Fruit fly (Drosophila melanogaster): ENCODE measurements around the gene PGRP-SB1.
A peak's percentile ranks its signal among the peaks of the same experiment; 100 is the strongest.

Gene PGRP-SB1

DNA sequence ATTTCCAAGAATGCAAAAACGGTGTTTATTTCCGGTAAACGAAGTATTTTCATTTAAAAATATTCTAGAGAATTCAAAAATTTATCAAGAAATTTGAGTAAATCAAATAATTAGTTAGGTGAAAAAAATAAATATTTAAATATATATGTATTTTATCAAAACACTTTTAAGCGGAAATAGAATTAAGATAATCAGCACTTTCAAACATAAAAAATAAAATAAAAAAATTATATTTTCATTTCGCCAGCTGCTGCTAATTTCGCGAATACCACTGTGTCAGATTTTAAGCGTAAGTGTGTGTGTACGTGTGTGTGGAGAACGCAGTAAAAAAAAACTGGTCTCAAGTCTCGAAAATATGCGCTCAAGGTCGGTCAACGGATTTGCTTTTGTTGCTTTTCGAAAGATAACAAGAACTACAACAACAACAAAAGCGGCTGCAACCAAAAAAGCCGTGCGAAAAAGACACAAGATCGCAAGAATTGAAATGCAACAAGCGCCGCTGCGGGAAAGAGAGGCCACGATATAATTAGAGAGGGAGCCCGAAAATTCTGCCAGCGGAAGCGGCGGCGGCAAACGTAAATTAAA lies 18.0 kb downstream of the PGRP-SB1 start (continued):
- no peak for TF ChIP-seq Scr (GFP tag; IDR thresholded peaks at IDR 0.05; ENCODE audit: partially characterized antibody)
- peak; percentile 28; the same call in 1 of the 2 replicates for TF ChIP-seq slbo (GFP tag; IDR thresholded peaks at IDR 0.05)
- TF ChIP-seq gsb (GFP tag; IDR thresholded peaks at IDR 0.05) = no peak
- peak; percentile 22 for TF ChIP-seq sd (tag; optimal IDR thresholded peaks at IDR 0.05)
- no peak for TF ChIP-seq CG10654 (GFP tag; optimal IDR thresholded peaks at IDR 0.05)
- TF ChIP-seq Doc3 (GFP tag; IDR thresholded peaks at IDR 0.05; ENCODE audit: partially characterized antibody) = 0 out of 3 replicates have a peak, but pooled peaks have one; percentile 11
- TF ChIP-seq Fer1 (GFP tag; optimal IDR thresholded peaks at IDR 0.05) = no peak
- TF ChIP-seq CG1603 (tag; optimal IDR thresholded peaks at IDR 0.05) = no peak
- TF ChIP-seq br (optimal IDR thresholded peaks at IDR 0.05) = no peak
- TF ChIP-seq cas (GFP tag; IDR thresholded peaks at IDR 0.05) = no peak
- TF ChIP-seq gt (GFP tag; IDR thresholded peaks at IDR 0.05) = no peak
- no peak for TF ChIP-seq CG1233 (GFP tag; optimal IDR thresholded peaks at IDR 0.05)
- TF ChIP-seq CG7372 (GFP tag; IDR thresholded peaks at IDR 0.05) = no peak
- TF ChIP-seq CG15601 (tag; optimal IDR thresholded peaks at IDR 0.05) = no peak
- no peak for TF ChIP-seq CG8924 (tag; optimal IDR thresholded peaks at IDR 0.05)
- TF ChIP-seq CG13775 (GFP tag; optimal IDR thresholded peaks at IDR 0.05) = no peak
- TF ChIP-seq CG10267 (tag; optimal IDR thresholded peaks at IDR 0.05) = no peak
- no peak for TF ChIP-seq lola (GFP tag; optimal IDR thresholded peaks at IDR 0.05)
- no peak for TF ChIP-seq en (GFP tag; optimal IDR thresholded peaks at IDR 0.05)
- TF ChIP-seq CG10462 (GFP tag; optimal IDR thresholded peaks at IDR 0.05) = no peak
- no peak for TF ChIP-seq ro (GFP tag; IDR thresholded peaks at IDR 0.05)
- peak; percentile 50; the same call in 1 of the 2 replicates for TF ChIP-seq CG4360 (GFP tag; IDR thresholded peaks at IDR 0.05)
- no peak for TF ChIP-seq gsb-n (tag; optimal IDR thresholded peaks at IDR 0.05)
- no peak for TF ChIP-seq CG11695 (GFP tag; IDR thresholded peaks at IDR 0.05)
- TF ChIP-seq da (GFP tag; optimal IDR thresholded peaks at IDR 0.05) = no peak
- TF ChIP-seq CG7987 (GFP tag; optimal IDR thresholded peaks at IDR 0.05) = no peak
- no peak for TF ChIP-seq CG17361 (GFP tag; IDR thresholded peaks at IDR 0.05)
- TF ChIP-seq CG17829 (tag; optimal IDR thresholded peaks at IDR 0.05) = no peak
- no peak for TF ChIP-seq bsh (GFP tag; optimal IDR thresholded peaks at IDR 0.05)
- peak; percentile 23; the same call in 1 of the 2 replicates for TF ChIP-seq Ptx1 (GFP tag; IDR thresholded peaks at IDR 0.05)
- no peak for TF ChIP-seq usp (GFP tag; optimal IDR thresholded peaks at IDR 0.05)
- no peak for TF ChIP-seq Dp (GFP tag; optimal IDR thresholded peaks at IDR 0.05)
- peak; percentile 36 for TF ChIP-seq CG1832 (GFP tag; optimal IDR thresholded peaks at IDR 0.05)
- TF ChIP-seq CG1647 (GFP tag; optimal IDR thresholded peaks at IDR 0.05) = no peak
- TF ChIP-seq eyg (GFP tag; optimal IDR thresholded peaks at IDR 0.05) = no peak
- no peak for TF ChIP-seq Dref (GFP tag; IDR thresholded peaks at IDR 0.05)
- no peak for TF ChIP-seq ewg (GFP tag; optimal IDR thresholded peaks at IDR 0.05)

DNA sequence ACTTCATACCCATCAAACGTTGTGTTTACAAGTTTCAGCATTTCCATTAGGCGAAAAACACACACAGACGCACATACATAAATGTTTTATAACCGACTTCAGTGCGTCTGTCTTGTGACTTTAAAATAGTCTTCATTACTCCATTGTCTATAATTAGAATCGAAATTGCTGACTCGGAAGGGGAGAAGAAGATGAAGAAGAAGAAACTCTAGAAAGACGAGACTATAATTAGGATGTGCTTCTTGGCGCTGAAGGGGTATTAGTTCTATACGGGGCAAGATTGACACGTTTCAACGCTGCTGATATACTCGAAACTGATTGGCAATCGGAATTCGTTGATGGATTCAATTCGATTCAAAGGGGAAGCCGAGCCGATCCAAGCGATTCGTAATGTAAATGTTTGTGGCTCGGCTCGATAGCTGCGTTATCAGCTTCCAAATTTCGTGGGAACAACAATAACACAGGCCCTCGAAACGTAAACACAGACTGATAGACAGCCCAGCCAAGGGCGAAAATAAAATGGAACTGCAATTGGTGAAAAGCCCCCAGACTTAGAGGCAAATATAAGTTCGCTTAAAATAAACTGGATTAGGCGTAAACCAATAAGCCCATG lies 18.9 kb downstream of the PGRP-SB1 start:
- TF ChIP-seq hbn (GFP tag; IDR thresholded peaks at IDR 0.05; ENCODE audit: partially characterized antibody) (no peak), tin (GFP tag; optimal IDR thresholded peaks at IDR 0.05) (no peak), schlank (tag; optimal IDR thresholded peaks at IDR 0.05) (no peak), CG6813 (GFP tag; optimal IDR thresholded peaks at IDR 0.05) (no peak), CG6765 (GFP tag; optimal IDR thresholded peaks at IDR 0.05) (no peak), ap (GFP tag; IDR thresholded peaks at IDR 0.05) (no peak), odd (GFP tag; optimal IDR thresholded peaks at IDR 0.05) (no peak), grau (tag; optimal IDR thresholded peaks at IDR 0.05) (no peak), p53 (GFP tag; optimal IDR thresholded peaks at IDR 0.05) (no peak), CG18599 (GFP tag; optimal IDR thresholded peaks at IDR 0.05) (peak; percentile 33), CG7928 (GFP tag; optimal IDR thresholded peaks at IDR 0.05) (no peak), sd (tag; optimal IDR thresholded peaks at IDR 0.05) (peak; percentile 84), ftz-f1 (GFP tag; optimal IDR thresholded peaks at IDR 0.05) (peak; percentile 14), MTF-1 (GFP tag; optimal IDR thresholded peaks at IDR 0.05; ENCODE audit: borderline replicate concordance) (no peak), CG9609 (GFP tag; optimal IDR thresholded peaks at IDR 0.05) (no peak), CG10321 (GFP tag; IDR thresholded peaks at IDR 0.05) (no peak)

All from whole organism, embryonic.